Fruit fly (Drosophila melanogaster): ENCODE results near the gene Gr22f.

Gr22f gene

DNA sequence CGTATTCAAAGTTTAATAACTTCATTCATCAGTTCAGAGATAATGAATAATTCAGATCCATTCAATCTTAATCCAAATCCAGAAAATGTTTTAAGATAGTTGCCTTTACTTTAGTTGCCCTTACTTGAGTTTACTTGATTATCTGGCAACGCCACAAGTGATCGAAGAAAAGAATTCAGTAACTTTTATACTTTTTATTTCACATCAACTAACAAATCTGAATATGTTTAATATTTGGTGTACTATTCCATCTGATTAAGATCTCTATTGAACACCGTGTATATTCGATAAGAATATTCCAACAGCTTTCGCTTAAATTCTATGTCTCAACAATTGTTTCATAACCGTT lies 31.7 kb downstream of the Gr22f start (continued):
- TF ChIP-seq CG34224 (GFP tag; IDR thresholded peaks at IDR 0.05; ENCODE audit: partially characterized antibody) (no peak), Dp (GFP tag; optimal IDR thresholded peaks at IDR 0.05) (peak; percentile 11), Elba2 (GFP tag; optimal IDR thresholded peaks at IDR 0.05) (no peak), slou (GFP tag; optimal IDR thresholded peaks at IDR 0.05) (no peak), CG5180 (GFP tag; optimal IDR thresholded peaks at IDR 0.05) (no peak), vnd (GFP tag; IDR thresholded peaks at IDR 0.05; ENCODE audit: partially characterized antibody) (no peak), wor (GFP tag; IDR thresholded peaks at IDR 0.05) (no peak), Trl (optimal IDR thresholded peaks at IDR 0.05) (no peak), Trl (GFP tag; optimal IDR thresholded peaks at IDR 0.05) (no peak)

DNA sequence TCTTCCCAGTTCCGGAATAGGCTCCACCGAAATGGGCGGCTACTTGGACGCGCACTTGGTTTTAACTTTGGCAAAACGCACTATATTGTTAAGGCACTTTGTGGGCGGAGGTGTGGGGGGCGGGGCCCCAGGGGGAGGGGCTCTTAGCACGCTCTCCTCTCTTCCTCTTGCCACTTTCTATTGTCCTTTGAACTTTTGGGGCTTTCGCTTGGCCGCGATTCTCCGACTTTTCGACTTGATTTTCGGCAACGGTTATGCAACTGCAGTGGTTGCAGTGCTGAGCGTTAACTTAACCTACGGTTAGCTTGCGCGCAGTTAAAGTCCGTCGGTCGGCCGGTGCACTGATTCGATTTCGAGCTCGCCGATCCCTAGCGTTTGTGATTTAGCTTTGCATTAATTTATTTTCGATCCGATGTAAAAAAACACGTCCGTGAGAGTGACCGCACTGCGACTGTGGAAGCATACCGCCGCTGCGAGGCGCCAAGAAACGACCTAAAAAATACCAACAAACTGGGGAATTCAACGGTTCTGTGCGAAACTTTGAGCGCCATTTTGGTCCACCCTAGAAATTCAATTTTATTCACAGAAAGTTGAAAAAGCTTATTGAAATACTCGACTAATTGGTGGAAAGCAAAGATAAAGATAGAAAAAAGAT lies 32.2 kb downstream of the Gr22f start, which contains the start of gene Rim2:
Gene Rim2, minus strand, starts transcription at position 452 of the 655 bp plus-strand sequence.
- TF ChIP-seq CoRest (tag; optimal IDR thresholded peaks at IDR 0.05) = peak; percentile 59
- no peak for TF ChIP-seq CG8765 (GFP tag; IDR thresholded peaks at IDR 0.05)
- TF ChIP-seq CG30020 (tag; optimal IDR thresholded peaks at IDR 0.05) = no peak
- peak; percentile 14 for TF ChIP-seq abd-A (tag; optimal IDR thresholded peaks at IDR 0.05)
- TF ChIP-seq gro (GFP tag; optimal IDR thresholded peaks at IDR 0.05) = peak; percentile 49
- peak; percentile 96 for TF ChIP-seq pzg (GFP tag; optimal IDR thresholded peaks at IDR 0.05)
- TF ChIP-seq unc-4 (GFP tag; IDR thresholded peaks at IDR 0.05; ENCODE audit: partially characterized antibody) = peak; percentile 50
- TF ChIP-seq stc (GFP tag; IDR thresholded peaks at IDR 0.05) = 0 out of 2 replicates have a peak, but pooled peaks have one; percentile 23
- TF ChIP-seq sob (GFP tag; IDR thresholded peaks at IDR 0.05) = 0 out of 2 replicates have a peak, but pooled peaks have one; percentile 26
- peak; percentile 34 for TF ChIP-seq CG10267 (tag; optimal IDR thresholded peaks at IDR 0.05)
- TF ChIP-seq CrebB (tag; optimal IDR thresholded peaks at IDR 0.05) = peak; percentile 19
- TF ChIP-seq sim (GFP tag; IDR thresholded peaks at IDR 0.05) = no peak
- TF ChIP-seq gfzf (GFP tag; optimal IDR thresholded peaks at IDR 0.05) = peak; percentile 100
- no peak for TF ChIP-seq CG9437 (GFP tag; optimal IDR thresholded peaks at IDR 0.05)
- peak; percentile 84 for TF ChIP-seq E2f2 (GFP tag; IDR thresholded peaks at IDR 0.05)
- TF ChIP-seq crol (GFP tag; IDR thresholded peaks at IDR 0.05) = peak; percentile 49; the same call in 1 of the 2 replicates
- TF ChIP-seq CG1792 (GFP tag; optimal IDR thresholded peaks at IDR 0.05) = peak; percentile 18
- TF ChIP-seq CG4282 (GFP tag; optimal IDR thresholded peaks at IDR 0.05) = peak; percentile 2
- TF ChIP-seq B-H2 (GFP tag; optimal IDR thresholded peaks at IDR 0.05) = peak; percentile 15
- no peak for TF ChIP-seq Usf (GFP tag; optimal IDR thresholded peaks at IDR 0.05)
- peak; percentile 22 for TF ChIP-seq CG12769 (tag; optimal IDR thresholded peaks at IDR 0.05)
- TF ChIP-seq CG17612 (GFP tag; IDR thresholded peaks at IDR 0.05) = no peak
- peak; percentile 31; the same call in 1 of the 4 replicates for TF ChIP-seq chinmo (GFP tag; IDR thresholded peaks at IDR 0.05; ENCODE audit: partially characterized antibody)
- TF ChIP-seq CG2712 (tag; optimal IDR thresholded peaks at IDR 0.05) = peak; percentile 47
- peak; percentile 10 for TF ChIP-seq CG6765 (GFP tag; optimal IDR thresholded peaks at IDR 0.05)
- 0 out of 2 replicates have a peak, but pooled peaks have one; percentile 31 for TF ChIP-seq slbo (GFP tag; IDR thresholded peaks at IDR 0.05)
- no peak for TF ChIP-seq CG7928 (GFP tag; optimal IDR thresholded peaks at IDR 0.05)
- no peak for TF ChIP-seq CG17802 (tag; optimal IDR thresholded peaks at IDR 0.05)
- TF ChIP-seq vvl (GFP tag; IDR thresholded peaks at IDR 0.05) = peak; percentile 70
- TF ChIP-seq sna (GFP tag; IDR thresholded peaks at IDR 0.05; ENCODE audit: partially characterized antibody) = peak; percentile 57; the same call in 1 of the 2 replicates
- TF ChIP-seq CG3847 (GFP tag; IDR thresholded peaks at IDR 0.05) = peak; percentile 30; the same call in 1 of the 2 replicates
- peak; percentile 37 for TF ChIP-seq CG17829 (tag; optimal IDR thresholded peaks at IDR 0.05)
- peak; percentile 39 for TF ChIP-seq mirr (GFP tag; optimal IDR thresholded peaks at IDR 0.05)
- TF ChIP-seq pita (GFP tag; optimal IDR thresholded peaks at IDR 0.05) = peak; percentile 44
- TF ChIP-seq Deaf1 (tag; optimal IDR thresholded peaks at IDR 0.05) = peak; percentile 13
- TF ChIP-seq MESR4 (GFP tag; optimal IDR thresholded peaks at IDR 0.05) = peak; percentile 78
- TF ChIP-seq exex (tag; optimal IDR thresholded peaks at IDR 0.05) = peak; percentile 25
- peak; percentile 31 for TF ChIP-seq CG13624 (GFP tag; optimal IDR thresholded peaks at IDR 0.05)
- TF ChIP-seq Lhr (GFP tag; optimal IDR thresholded peaks at IDR 0.05) = peak; percentile 86
